Worm (Caenorhabditis elegans) whole organism, L2 larva: ENCODE measurements around the gene F56C9.3.
A peak's percentile ranks its signal among the peaks of the same experiment; 100 is the strongest.

ENCODE experiments used
- C34F6.9 ChIP-seq: fragments of 150-350 bp; optimal IDR thresholded peaks from 2 replicates; lab custom pipeline; 2014; ENCODE audit warnings: missing biosample characterization, missing genetic modification characterization
- F13H6.1 ChIP-seq: sonication (generic microtip); optimal IDR thresholded peaks from 2 replicates; lab custom pipeline; 2016; ENCODE audit warnings: missing genetic modification characterization, missing compliant biosample characterization
- R02D3.7 ChIP-seq: fragments of 150-350 bp; optimal IDR thresholded peaks from 2 replicates; lab custom pipeline; 2014; ENCODE audit warnings: missing biosample characterization, missing genetic modification characterization
- ZK546.5 ChIP-seq: sonication (generic microtip); optimal IDR thresholded peaks from 2 replicates; lab custom pipeline; 2017; ENCODE audit warnings: missing biosample characterization, missing genetic modification characterization
- alr-1 ChIP-seq: fragments of 150-350 bp; optimal IDR thresholded peaks from 2 replicates; lab custom pipeline; 2014; ENCODE audit warnings: missing biosample characterization, missing genetic modification characterization
- ceh-16 ChIP-seq: fragments of 150-350 bp; optimal IDR thresholded peaks from 2 replicates; lab custom pipeline; 2014; ENCODE audit warnings: missing biosample characterization, missing genetic modification characterization
- crh-2 ChIP-seq: sonication (generic microtip); optimal IDR thresholded peaks from 2 replicates; lab custom pipeline; 2017; ENCODE audit warnings: missing biosample characterization, missing genetic modification characterization
- dmd-4 ChIP-seq: sonication (generic microtip); optimal IDR thresholded peaks from 2 replicates; lab custom pipeline; 2017; ENCODE audit warnings: missing biosample characterization, missing genetic modification characterization
- elt-3 ChIP-seq: sonication (generic microtip); optimal IDR thresholded peaks from 2 replicates; lab custom pipeline; 2017; ENCODE audit warnings: missing biosample characterization, missing genetic modification characterization
- fos-1 ChIP-seq: fragments of 150-350 bp; optimal IDR thresholded peaks from 2 replicates; lab custom pipeline; 2014; ENCODE audit warnings: missing biosample characterization, missing genetic modification characterization
- gmeb-1 ChIP-seq: fragments of 150-350 bp; optimal IDR thresholded peaks from 2 replicates; lab custom pipeline; 2014; ENCODE audit warnings: missing biosample characterization, missing genetic modification characterization
- lin-11 ChIP-seq: fragments of 150-350 bp; sonication (generic microtip); optimal IDR thresholded peaks from 2 replicates; lab custom pipeline; 2014; ENCODE audit warnings: missing biosample characterization, missing genetic modification characterization, inconsistent platforms, mixed read lengths
- lin-13 ChIP-seq: fragments of 150-350 bp; optimal IDR thresholded peaks from 2 replicates; lab custom pipeline; 2014; ENCODE audit warnings: missing biosample characterization, missing genetic modification reagents, missing genetic modification characterization
- lsy-2 ChIP-seq, 2 experiments: fragments of 150-350 bp in 1 of 2; sonication (generic microtip) in 1 of 2; optimal IDR thresholded peaks; 2 replicates each; lab custom pipeline; 2014 to 2017; ENCODE audit warnings: missing biosample characterization in 2 of 2, missing genetic modification characterization in 2 of 2
- mab-5 ChIP-seq: fragments of 150-350 bp; optimal IDR thresholded peaks from 2 replicates; lab custom pipeline; 2014; ENCODE audit warnings: missing biosample characterization, missing genetic modification characterization
- mbf-1 ChIP-seq: sonication (generic microtip); optimal IDR thresholded peaks from 2 replicates; lab custom pipeline; 2017; ENCODE audit warnings: missing biosample characterization, missing genetic modification characterization
- nhr-11 ChIP-seq: fragments of 150-350 bp; optimal IDR thresholded peaks from 2 replicates; lab custom pipeline; 2014; ENCODE audit warnings: missing biosample characterization, missing genetic modification characterization
- nhr-12 ChIP-seq: fragments of 150-350 bp; optimal IDR thresholded peaks from 2 replicates; lab custom pipeline; 2014; ENCODE audit warnings: missing biosample characterization, missing genetic modification characterization
- nhr-129 ChIP-seq: fragments of 150-350 bp; optimal IDR thresholded peaks from 2 replicates; lab custom pipeline; 2014; ENCODE audit warnings: missing biosample characterization, missing genetic modification characterization
- nhr-21 ChIP-seq: fragments of 150-350 bp; optimal IDR thresholded peaks from 2 replicates; lab custom pipeline; 2014; ENCODE audit warnings: missing biosample characterization, missing genetic modification characterization
- nhr-23 ChIP-seq: fragments of 150-350 bp; optimal IDR thresholded peaks from 2 replicates; lab custom pipeline; 2014; ENCODE audit warnings: missing biosample characterization, missing genetic modification reagents, missing genetic modification characterization
- nhr-25 ChIP-seq: fragments of 150-350 bp; sonication (generic microtip); optimal IDR thresholded peaks from 3 replicates; lab custom pipeline; 2014; ENCODE audit warnings: missing biosample characterization, missing genetic modification characterization
- nhr-77 ChIP-seq: fragments of 150-350 bp; optimal IDR thresholded peaks from 2 replicates; lab custom pipeline; 2014; ENCODE audit warnings: missing biosample characterization, missing genetic modification characterization
- sem-4 ChIP-seq: fragments of 150-350 bp; optimal IDR thresholded peaks from 2 replicates; lab custom pipeline; 2014; ENCODE audit warnings: missing biosample characterization, missing genetic modification reagents, missing genetic modification characterization
- skn-1 ChIP-seq: sonication (generic microtip); optimal IDR thresholded peaks from 2 replicates; lab custom pipeline; 2017; ENCODE audit warnings: missing biosample characterization, missing genetic modification characterization
- sma-9 ChIP-seq, 2 experiments: fragments of 150-350 bp in 1 of 2; sonication (generic microtip) in 1 of 2; optimal IDR thresholded peaks; 2 replicates each; lab custom pipeline; 2014 to 2016; ENCODE audit warnings: missing genetic modification characterization in 2 of 2, mild to moderate bottlenecking in 1 of 2, missing biosample characterization in 1 of 2, missing compliant biosample characterization in 1 of 2, missing genetic modification reagents in 1 of 2, moderate library complexity in 1 of 2
- snpc-4 ChIP-seq: fragments of 150-350 bp; optimal IDR thresholded peaks from 2 replicates; lab custom pipeline; 2014; ENCODE audit warnings: missing biosample characterization, missing genetic modification characterization
- unc-55 ChIP-seq: fragments of 150-350 bp; sonication (generic microtip); optimal IDR thresholded peaks from 3 replicates; lab custom pipeline; 2014; ENCODE audit warnings: missing biosample characterization, missing genetic modification reagents, missing genetic modification characterization
- unc-62 ChIP-seq: fragments of 150-350 bp; optimal IDR thresholded peaks from 2 replicates; lab custom pipeline; 2014; ENCODE audit warnings: missing biosample characterization, missing genetic modification reagents, missing genetic modification characterization
- zag-1 ChIP-seq: fragments of 150-350 bp; optimal IDR thresholded peaks from 2 replicates; lab custom pipeline; 2014; ENCODE audit warnings: missing biosample characterization, missing genetic modification characterization
- ztf-1 ChIP-seq: fragments of 200-800 bp; sonication (Bioruptor generic); conservative IDR thresholded peaks from 2 replicates; pipeline ENCODE4 v1.3.6; 2022; ENCODE audit warnings: missing genetic modification characterization, missing compliant biosample characterization
- ztf-11 ChIP-seq: sonication (generic microtip); optimal IDR thresholded peaks from 2 replicates; lab custom pipeline; 2017; ENCODE audit warnings: missing biosample characterization, missing genetic modification characterization
- ztf-4 ChIP-seq: fragments of 150-350 bp; optimal IDR thresholded peaks from 2 replicates; lab custom pipeline; 2014; ENCODE audit warnings: missing biosample characterization, missing genetic modification characterization

The F56C9.3 gene

ce11 chrIII:7347049-7347448, 36.0 kb downstream of the F56C9.3 start, which contains the start of gene F08F8.7:
TSS of gene F08F8.7 (minus strand) at chrIII:7347149.
- TF ChIP-seq crh-2 (tag; lab: Kevin White, UChicago) (no peak), ztf-1 (GFP tag; lab: Robert Waterston, UW) (no peak), nhr-77 (tag; lab: Kevin White, UChicago) (no peak), C34F6.9 (tag; lab: Kevin White, UChicago) (no peak), nhr-11 (tag; lab: Kevin White, UChicago) (no peak), ztf-11 (tag; lab: Kevin White, UChicago) (no peak), zag-1 (tag; lab: Kevin White, UChicago) (no peak), lin-13 (GFP tag; lab: Kevin White, UChicago) (no peak), fos-1 (tag; lab: Kevin White, UChicago) (no peak), snpc-4 (tag; lab: Kevin White, UChicago) (no peak), nhr-25 (no peak), nhr-12 (tag; lab: Kevin White, UChicago) (no peak), unc-62 (GFP tag; lab: Kevin White, UChicago) (no peak), ztf-4 (tag; lab: Kevin White, UChicago) (no peak), nhr-23 (no peak), nhr-21 (tag; lab: Kevin White, UChicago) (no peak), lsy-2 (tag; optimal IDR thresholded peaks at IDR 0.05; lab: Kevin White, UChicago) (no peak)

ce11 chrIII:7349075-7349474, 38.0 kb downstream of the F56C9.3 start, which contains the start of gene gos-28:
TSS of gene gos-28 (minus strand) at chrIII:7349175.
- TF ChIP-seq ceh-16 (tag; lab: Kevin White, UChicago) (no peak), lin-11 (tag; lab: Kevin White, UChicago) (no peak), gmeb-1 (tag; lab: Kevin White, UChicago) (no peak), sma-9 (GFP tag; optimal IDR thresholded peaks at IDR 0.05; lab: Kevin White, UChicago) (no peak), sma-9 (tag; optimal IDR thresholded peaks at IDR 0.05; lab: Kevin White, UChicago) (no peak), ZK546.5 (tag; lab: Kevin White, UChicago) (no peak), ztf-4 (tag; lab: Kevin White, UChicago) (no peak)

ce11 chrIII:7353871-7354270, 42.8 kb downstream of the F56C9.3 start, which contains the start of gene F08F8.9:
TSS of gene F08F8.9 (minus strand) at chrIII:7353971.
- TF ChIP-seq crh-2 (tag; lab: Kevin White, UChicago) (peak; percentile 8), ztf-1 (GFP tag; lab: Robert Waterston, UW) (no peak)

DNA sequence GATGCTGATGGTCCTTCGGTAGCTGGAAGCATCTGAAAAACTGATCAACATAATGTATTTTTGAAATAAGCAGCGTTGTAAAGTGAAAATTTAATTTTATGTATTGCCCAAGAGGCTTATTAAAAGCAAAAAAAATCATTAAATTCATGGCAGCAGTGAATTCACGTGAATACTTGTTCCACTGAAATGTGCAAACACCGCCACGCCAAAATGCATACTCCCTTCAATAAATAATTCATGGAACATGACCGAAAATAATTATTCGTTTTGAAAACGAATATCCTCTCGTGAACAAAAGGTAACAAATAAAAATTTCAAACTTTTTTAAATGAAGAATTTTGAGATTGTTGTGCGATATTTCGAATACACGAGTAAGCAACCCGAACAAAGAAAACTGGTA, 46.3 kb downstream of the F56C9.3 start, which contains the start of gene F08F8.10:
Gene F08F8.10, minus strand, starts transcription at position 38 of the 400 bp plus-strand sequence.
- TF ChIP-seq ztf-11 (tag; lab: Kevin White, UChicago) (no peak), dmd-4 (tag; lab: Kevin White, UChicago) (no peak), nhr-129 (tag; lab: Kevin White, UChicago) (peak; percentile 45), lin-11 (tag; lab: Kevin White, UChicago) (no peak), crh-2 (tag; lab: Kevin White, UChicago) (peak; percentile 44), lsy-2 (tag; optimal IDR thresholded peaks at IDR 0.05; lab: Kevin White, UChicago) (peak in 1 of 2 experiments; percentile 62), C34F6.9 (tag; lab: Kevin White, UChicago) (peak; percentile 83), F13H6.1 (tag; lab: Kevin White, UChicago) (peak; percentile 0), unc-55 (GFP tag; lab: Kevin White, UChicago) (peak; percentile 57), nhr-25 (peak; percentile 38), sma-9 (GFP tag; optimal IDR thresholded peaks at IDR 0.05; lab: Kevin White, UChicago) (peak; percentile 46), sma-9 (tag; optimal IDR thresholded peaks at IDR 0.05; lab: Kevin White, UChicago) (no peak), zag-1 (tag; lab: Kevin White, UChicago) (no peak)
- TF ChIP-seq, all 48 proteins: peak for 8

DNA sequence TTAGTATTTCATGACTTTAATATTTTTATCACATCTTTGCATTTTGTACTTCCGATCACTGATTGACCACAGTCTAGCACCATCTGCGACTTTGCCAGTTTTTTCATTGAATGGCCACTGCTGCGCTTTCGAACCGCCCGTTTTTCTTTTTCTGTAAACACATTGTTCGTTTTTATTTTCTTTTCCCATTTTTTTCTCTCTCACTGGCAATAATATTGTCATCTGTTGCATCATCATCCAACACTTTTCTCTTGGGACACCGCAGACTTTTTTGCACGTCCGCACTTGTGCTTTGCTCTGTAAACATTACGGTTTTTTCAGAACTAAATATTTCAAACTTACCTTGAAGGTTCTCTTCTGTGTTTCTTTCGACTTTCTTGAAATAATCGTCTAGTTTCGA, 47.5 kb downstream of the F56C9.3 start:
- TF ChIP-seq elt-3 (tag; lab: Kevin White, UChicago) (no peak), nhr-129 (tag; lab: Kevin White, UChicago) (peak; percentile 96)

DNA sequence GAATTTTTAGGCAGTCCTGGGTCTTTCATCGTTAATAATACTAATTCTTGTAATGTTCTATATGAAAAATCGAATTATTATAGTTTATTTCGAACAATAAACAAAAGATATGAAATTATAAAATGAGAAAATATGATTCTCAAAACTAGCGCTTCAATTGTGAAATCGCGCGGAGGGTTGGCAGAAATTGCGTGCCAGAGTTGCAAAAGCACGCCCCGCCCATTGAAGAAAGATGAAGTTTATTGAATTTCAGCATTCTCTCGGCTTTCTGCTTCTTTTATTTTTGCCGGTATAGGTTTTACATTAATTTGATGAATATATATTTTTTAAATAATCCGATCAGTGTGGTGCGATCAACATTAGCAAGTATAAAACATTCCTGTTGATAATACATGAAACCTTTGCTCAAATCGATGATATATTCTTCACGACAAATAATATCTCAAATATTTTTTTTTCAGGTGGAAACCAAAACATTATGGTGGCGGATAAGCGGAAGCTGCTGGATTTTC, 48.0 kb downstream of the F56C9.3 start, which contains the start of the genes eco-1 and hmgr-1:
Gene eco-1, minus strand, starts transcription at position 59 of the 512 bp plus-strand sequence.
Gene hmgr-1, plus strand, starts transcription at position 462 of the 512 bp plus-strand sequence.
- TF ChIP-seq zag-1 (tag; lab: Kevin White, UChicago) (no peak), nhr-25 (no peak), lsy-2 (tag; optimal IDR thresholded peaks at IDR 0.05; lab: Kevin White, UChicago) (peak; percentile 31 to 64), crh-2 (tag; lab: Kevin White, UChicago) (no peak), ztf-1 (GFP tag; lab: Robert Waterston, UW) (no peak), alr-1 (no peak), unc-55 (GFP tag; lab: Kevin White, UChicago) (peak; percentile 60), gmeb-1 (tag; lab: Kevin White, UChicago) (peak; percentile 70), fos-1 (tag; lab: Kevin White, UChicago) (no peak), mab-5 (tag; lab: Kevin White, UChicago) (no peak), lin-13 (GFP tag; lab: Kevin White, UChicago) (no peak), ztf-11 (tag; lab: Kevin White, UChicago) (no peak), C34F6.9 (tag; lab: Kevin White, UChicago) (peak; percentile 46), sem-4 (tag; lab: Kevin White, UChicago) (no peak), R02D3.7 (tag; lab: Kevin White, UChicago) (no peak), skn-1 (tag; lab: Kevin White, UChicago) (no peak), mbf-1 (no peak), sma-9 (GFP tag; optimal IDR thresholded peaks at IDR 0.05; lab: Kevin White, UChicago) (peak; percentile 54), sma-9 (tag; optimal IDR thresholded peaks at IDR 0.05; lab: Kevin White, UChicago) (no peak), F13H6.1 (tag; lab: Kevin White, UChicago) (no peak)
- TF ChIP-seq, all 48 proteins: peak for 5
